Worm (Caenorhabditis elegans) whole organism, L3 larva: ENCODE data around the gene cutl-19.

ENCODE experiments used
- ceh-16 ChIP-seq: sonication (generic microtip); optimal IDR thresholded peaks from 2 replicates; lab custom pipeline; 2017; ENCODE audit warnings: missing biosample characterization, missing genetic modification characterization
- egl-27 ChIP-seq: sonication (generic microtip); optimal IDR thresholded peaks from 4 replicates; lab custom pipeline; 2017; ENCODE audit warnings: missing biosample characterization, missing genetic modification reagents, missing genetic modification characterization
- ztf-11 ChIP-seq: fragments of 150-350 bp; optimal IDR thresholded peaks from 2 replicates; lab custom pipeline; 2014; ENCODE audit warnings: missing biosample characterization, missing genetic modification characterization

- no peak for TF ChIP-seq egl-27 (tag; lab: Kevin White, UChicago)
- TF ChIP-seq ceh-16 (tag; lab: Kevin White, UChicago): no peak
- no peak for TF ChIP-seq ztf-11 (tag; lab: Kevin White, UChicago)
These were observed 41.5 kb upstream of the cutl-19 start, which contains the start of gene gop-2 for ce11 chrIII:5258918-5259317.
